Worm (Caenorhabditis elegans): ENCODE results near the gene npr-13.

Gene npr-13

ce11 chrV:14820314-14820713, 38.1 kb downstream of the npr-13 start (continued):
- TF ChIP-seq nhr-77 (tag; optimal IDR thresholded peaks at IDR 0.05) (no peak), nhr-71 (tag; optimal IDR thresholded peaks at IDR 0.05) (no peak), nhr-19 (GFP tag; conservative IDR thresholded peaks at IDR 0.05) (0 out of 2 replicates have a peak, but pooled peaks have one; percentile 7)

ce11 chrV:14815500-14815899, 42.9 kb downstream of the npr-13 start, which contains the start of gene rin-1:
Gene rin-1, minus strand, starts transcription at chrV:14815600.
- no peak for TF ChIP-seq ama-1 (optimal IDR thresholded peaks at IDR 0.05)
- no peak for TF ChIP-seq nhr-77 (tag; optimal IDR thresholded peaks at IDR 0.05)
- TF ChIP-seq ets-5 (GFP tag; IDR thresholded peaks at IDR 0.05): no peak
- TF ChIP-seq lsy-2 (tag; optimal IDR thresholded peaks at IDR 0.05): no peak
- no peak for TF ChIP-seq alr-1 (tag; optimal IDR thresholded peaks at IDR 0.05; ENCODE audit: borderline replicate concordance)
- TF ChIP-seq lin-13 (GFP tag; optimal IDR thresholded peaks at IDR 0.05): no peak
- no peak for TF ChIP-seq nhr-90 (tag; optimal IDR thresholded peaks at IDR 0.05; ENCODE audit: poor library complexity)
- no peak for TF ChIP-seq hpl-2 (GFP tag; optimal IDR thresholded peaks at IDR 0.05)
- TF ChIP-seq nhr-28 (tag; optimal IDR thresholded peaks at IDR 0.05): no peak
- TF ChIP-seq unc-86 (tag; optimal IDR thresholded peaks at IDR 0.05): no peak
- TF ChIP-seq ztf-4 (tag; optimal IDR thresholded peaks at IDR 0.05): no peak
- no peak for TF ChIP-seq rnt-1 (tag; optimal IDR thresholded peaks at IDR 0.05)
- TF ChIP-seq vab-15 (tag; optimal IDR thresholded peaks at IDR 0.05): no peak

- peak; percentile 56 to 79 for TF ChIP-seq lsy-2 (tag; optimal IDR thresholded peaks at IDR 0.05)
- no peak for TF ChIP-seq efl-1 (optimal IDR thresholded peaks at IDR 0.05)
- no peak for TF ChIP-seq efl-1 (GFP tag; optimal IDR thresholded peaks at IDR 0.05 in 1 of 2)
These were observed 44.8 kb downstream of the npr-13 start for ce11 chrV:14813566-14813965.

ce11 chrV:14806204-14806737, 52.1 kb downstream of the npr-13 start:
- TF ChIP-seq nhr-85 (tag) (peak; percentile 72), lin-14 (GFP tag; optimal IDR thresholded peaks at IDR 0.05) (peak; percentile 12), nhr-84 (tag; optimal IDR thresholded peaks at IDR 0.05) (no peak), efl-1 (optimal IDR thresholded peaks at IDR 0.05) (no peak), efl-1 (GFP tag; optimal IDR thresholded peaks at IDR 0.05 in 1 of 2) (peak in 1 of 2 experiments; percentile 24), blmp-1 (tag; optimal IDR thresholded peaks at IDR 0.05) (peak; percentile 52)

Measured in whole organism, L1 larva.